Fruit fly (Drosophila melanogaster): ENCODE data around the gene CG10748.

CG10748 gene

DNA sequence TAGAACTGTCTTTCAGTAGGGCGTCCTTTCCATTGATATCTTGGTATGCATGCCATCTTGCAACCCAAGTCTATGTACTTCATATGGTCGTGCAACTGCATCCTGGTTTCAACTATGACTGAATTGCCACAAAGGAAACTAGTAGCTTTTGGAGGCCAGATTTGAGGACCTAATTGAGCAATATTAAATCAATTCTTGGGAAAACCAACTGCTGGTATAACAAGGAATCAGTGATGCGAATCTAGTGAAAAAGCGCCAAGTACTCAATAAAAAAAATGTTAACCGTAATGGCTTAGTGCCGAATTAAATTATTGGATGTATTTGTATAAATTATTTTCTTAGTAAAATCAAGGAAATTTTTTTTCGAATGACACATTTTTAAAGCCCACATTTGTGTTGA, 4.5 kb downstream of the CG10748 start, which contains the start of gene Or69a:
Gene Or69a (minus strand): TSS at position 101 of the 400 bp plus-strand sequence.
- TF ChIP-seq insv (optimal IDR thresholded peaks at IDR 0.05) (no peak), psq (optimal IDR thresholded peaks at IDR 0.05) (no peak), Sin3A (optimal IDR thresholded peaks at IDR 0.05) (no peak), Myc (optimal IDR thresholded peaks at IDR 0.05) (no peak), h (optimal IDR thresholded peaks at IDR 0.05) (no peak), ttk (optimal IDR thresholded peaks at IDR 0.05) (no peak)

DNA sequence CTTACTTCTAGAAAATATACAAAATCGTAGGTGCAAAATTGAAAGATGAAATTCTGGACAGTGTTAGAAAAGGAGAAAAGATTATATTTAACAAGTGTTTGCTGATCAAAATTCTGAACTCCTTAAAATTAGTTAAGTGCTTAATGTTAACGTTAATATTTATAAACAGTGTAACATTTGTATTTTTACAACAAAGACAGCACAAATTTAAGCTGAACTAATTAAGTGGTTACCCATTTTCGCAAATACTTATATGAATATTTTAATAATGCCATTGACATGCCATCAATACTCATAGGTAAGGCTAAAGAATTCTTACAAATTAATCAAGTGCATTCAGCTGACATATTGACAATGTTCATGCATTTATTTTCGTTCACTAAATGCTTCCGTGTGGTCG, 17.6 kb downstream of the CG10748 start, which contains the start of gene CG10752:
Gene CG10752 (minus strand): TSS at position 101 of the 400 bp plus-strand sequence.
- TF ChIP-seq insv (optimal IDR thresholded peaks at IDR 0.05), result no peak
- TF ChIP-seq ttk (optimal IDR thresholded peaks at IDR 0.05), result no peak
- no peak for TF ChIP-seq h (optimal IDR thresholded peaks at IDR 0.05)
- no peak for TF ChIP-seq psq (optimal IDR thresholded peaks at IDR 0.05)
- no peak for TF ChIP-seq Myc (optimal IDR thresholded peaks at IDR 0.05)
- TF ChIP-seq Sin3A (optimal IDR thresholded peaks at IDR 0.05), result no peak

DNA sequence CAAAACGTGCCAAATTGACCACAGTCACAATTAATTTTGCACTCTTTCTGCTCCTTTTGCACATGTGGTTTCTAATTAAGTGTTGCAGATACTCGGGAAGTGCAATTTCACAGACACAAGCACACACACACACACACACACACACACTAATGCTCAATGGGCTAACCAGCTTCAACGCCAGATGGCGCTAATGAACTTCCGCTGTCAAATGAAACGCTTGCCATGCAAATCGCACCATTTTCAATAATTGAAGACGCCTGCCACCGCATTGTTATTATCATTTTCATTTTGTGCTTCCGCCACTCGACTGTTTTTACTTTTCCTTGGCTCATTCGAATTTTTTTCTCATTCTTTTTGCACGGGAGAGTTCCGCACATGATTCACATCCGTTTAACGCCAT, 22.8 kb downstream of the CG10748 start:
- TF ChIP-seq psq (optimal IDR thresholded peaks at IDR 0.05) (no peak), Myc (optimal IDR thresholded peaks at IDR 0.05) (no peak), insv (optimal IDR thresholded peaks at IDR 0.05) (no peak), Sin3A (optimal IDR thresholded peaks at IDR 0.05) (no peak), h (optimal IDR thresholded peaks at IDR 0.05) (no peak), ttk (optimal IDR thresholded peaks at IDR 0.05) (no peak)

Data from Kc167 (cell line).